Worm (Caenorhabditis elegans): ENCODE data around the gene mrt-2.
"Not testable (repeated sequence)": the region's sequence is repeated elsewhere in the genome, so short reads cannot be mapped to it uniquely, and the experiment has no call there.

The mrt-2 gene

ce11 chrIII:11750817-11751216 lies 4.3 kb downstream of the mrt-2 start:
- TF ChIP-seq nhr-21 (tag; optimal IDR thresholded peaks at IDR 0.05), result no peak
- TF ChIP-seq nhr-6 (tag; optimal IDR thresholded peaks at IDR 0.05), result no peak
- no peak for TF ChIP-seq unc-55 (GFP tag; optimal IDR thresholded peaks at IDR 0.05)
- TF ChIP-seq aly-2 (tag; optimal IDR thresholded peaks at IDR 0.05), result no peak
- TF ChIP-seq snpc-4 (tag; optimal IDR thresholded peaks at IDR 0.05), result no peak
- no peak for TF ChIP-seq egl-27 (tag; optimal IDR thresholded peaks at IDR 0.05)
- TF ChIP-seq R02D3.7 (tag; optimal IDR thresholded peaks at IDR 0.05), result no peak
- no peak for TF ChIP-seq ama-1 (optimal IDR thresholded peaks at IDR 0.05)
- TF ChIP-seq dmd-4 (tag; optimal IDR thresholded peaks at IDR 0.05), result no peak
- no peak for TF ChIP-seq F13H6.1 (tag; optimal IDR thresholded peaks at IDR 0.05)
- no peak for TF ChIP-seq lin-13 (GFP tag; optimal IDR thresholded peaks at IDR 0.05)
- no peak for TF ChIP-seq lsy-2 (tag; optimal IDR thresholded peaks at IDR 0.05)
- no peak for TF ChIP-seq sma-9 (GFP tag; optimal IDR thresholded peaks at IDR 0.05)
- no peak for TF ChIP-seq sma-9 (tag; optimal IDR thresholded peaks at IDR 0.05)
- no peak for TF ChIP-seq unc-39 (tag; optimal IDR thresholded peaks at IDR 0.05)
- no peak for TF ChIP-seq mab-5 (tag; optimal IDR thresholded peaks at IDR 0.05)
- no peak for TF ChIP-seq fos-1 (tag; optimal IDR thresholded peaks at IDR 0.05)
- TF ChIP-seq lin-11 (tag; optimal IDR thresholded peaks at IDR 0.05), result no peak
- no peak for TF ChIP-seq elt-1 (tag; optimal IDR thresholded peaks at IDR 0.05)

ce11 chrIII:11757892-11758291 lies 11.3 kb downstream of the mrt-2 start:
- TF ChIP-seq nhr-25 (tag; optimal IDR thresholded peaks at IDR 0.05), result no peak
- TF ChIP-seq R02D3.7 (tag; optimal IDR thresholded peaks at IDR 0.05), result no peak
- no peak for TF ChIP-seq nhr-23 (tag; optimal IDR thresholded peaks at IDR 0.05)
- no peak for TF ChIP-seq lin-11 (tag; optimal IDR thresholded peaks at IDR 0.05)
- no peak for TF ChIP-seq lin-13 (GFP tag; optimal IDR thresholded peaks at IDR 0.05)
- no peak for TF ChIP-seq mdl-1 (tag; optimal IDR thresholded peaks at IDR 0.05)
- no peak for TF ChIP-seq sma-3 (GFP tag; optimal IDR thresholded peaks at IDR 0.05)
- no peak for TF ChIP-seq nhr-129 (tag; optimal IDR thresholded peaks at IDR 0.05)
- TF ChIP-seq alr-1 (tag; optimal IDR thresholded peaks at IDR 0.05), result no peak
- no peak for TF ChIP-seq snpc-4 (tag; optimal IDR thresholded peaks at IDR 0.05)
- no peak for TF ChIP-seq unc-39 (tag; optimal IDR thresholded peaks at IDR 0.05)
- TF ChIP-seq ceh-82 (tag; optimal IDR thresholded peaks at IDR 0.05), result no peak
- no peak for TF ChIP-seq C34F6.9 (tag; optimal IDR thresholded peaks at IDR 0.05)
- TF ChIP-seq skn-1 (tag; optimal IDR thresholded peaks at IDR 0.05), result no peak
- TF ChIP-seq elt-3 (tag; optimal IDR thresholded peaks at IDR 0.05), result no peak
- no peak for TF ChIP-seq ama-1 (optimal IDR thresholded peaks at IDR 0.05)
- TF ChIP-seq aly-2 (tag; optimal IDR thresholded peaks at IDR 0.05), result no peak
- no peak for TF ChIP-seq nhr-77 (tag; optimal IDR thresholded peaks at IDR 0.05)
- TF ChIP-seq nhr-12 (tag; optimal IDR thresholded peaks at IDR 0.05), result no peak

ce11 chrIII:11760634-11761033 lies 14.1 kb downstream of the mrt-2 start:
- no peak for TF ChIP-seq nhr-237 (tag; optimal IDR thresholded peaks at IDR 0.05)
- no peak for TF ChIP-seq mdl-1 (tag; optimal IDR thresholded peaks at IDR 0.05)
- TF ChIP-seq sma-3 (GFP tag; optimal IDR thresholded peaks at IDR 0.05), result no peak
- no peak for TF ChIP-seq alr-1 (tag; optimal IDR thresholded peaks at IDR 0.05)
- TF ChIP-seq elt-1 (tag; optimal IDR thresholded peaks at IDR 0.05), result no peak
- TF ChIP-seq lin-11 (tag; optimal IDR thresholded peaks at IDR 0.05), result no peak
- TF ChIP-seq unc-55 (GFP tag; optimal IDR thresholded peaks at IDR 0.05), result no peak
- no peak for TF ChIP-seq nhr-12 (tag; optimal IDR thresholded peaks at IDR 0.05)
- no peak for TF ChIP-seq fos-1 (tag; optimal IDR thresholded peaks at IDR 0.05)
- no peak for TF ChIP-seq elt-3 (tag; optimal IDR thresholded peaks at IDR 0.05)
- TF ChIP-seq nhr-21 (tag; optimal IDR thresholded peaks at IDR 0.05), result no peak
- TF ChIP-seq nhr-25 (tag; optimal IDR thresholded peaks at IDR 0.05), result no peak
- no peak for TF ChIP-seq unc-62 (GFP tag; optimal IDR thresholded peaks at IDR 0.05)
- no peak for TF ChIP-seq nhr-11 (tag; optimal IDR thresholded peaks at IDR 0.05)
- no peak for TF ChIP-seq mbf-1 (tag; optimal IDR thresholded peaks at IDR 0.05)
- no peak for TF ChIP-seq mab-5 (tag; optimal IDR thresholded peaks at IDR 0.05)
- TF ChIP-seq crh-2 (tag; optimal IDR thresholded peaks at IDR 0.05), result no peak

- not testable (repeated sequence) for TF ChIP-seq sem-4, zag-1, lin-11 (tag; optimal IDR thresholded peaks at IDR 0.05)
These were observed 27.0 kb downstream of the mrt-2 start, which contains the start of gene gbf-1 for ce11 chrIII:11773581-11773980. TSS of gene gbf-1 (minus strand) at chrIII:11773681.
